Worm (Caenorhabditis elegans) whole organism, L1 larva: ENCODE results near the gene C18D11.7.

ENCODE experiments used
- alr-1 ChIP-seq: fragments of 200-800 bp; sonication (Bioruptor generic); optimal IDR thresholded peaks from 2 replicates; lab custom pipeline; 2018; ENCODE audit warnings: borderline replicate concordance, mild to moderate bottlenecking, missing genetic modification characterization, missing compliant biosample characterization
- aly-2 ChIP-seq: fragments of 150-350 bp; optimal IDR thresholded peaks from 2 replicates; lab custom pipeline; 2014; ENCODE audit warnings: missing biosample characterization, missing genetic modification characterization
- hlh-4 ChIP-seq: sonication (generic microtip); optimal IDR thresholded peaks from 2 replicates; lab custom pipeline; 2016; ENCODE audit warnings: mild to moderate bottlenecking, missing genetic modification characterization, missing compliant biosample characterization
- jun-1 ChIP-seq: fragments of 150-350 bp; optimal IDR thresholded peaks from 2 replicates; lab custom pipeline; 2014; ENCODE audit warnings: missing biosample characterization, missing genetic modification reagents, missing genetic modification characterization
- lin-13 ChIP-seq: fragments of 150-350 bp; optimal IDR thresholded peaks from 2 replicates; lab custom pipeline; 2014; ENCODE audit warnings: missing biosample characterization, missing genetic modification reagents, missing genetic modification characterization
- lin-39 ChIP-seq: fragments of 150-350 bp; optimal IDR thresholded peaks from 2 replicates; lab custom pipeline; 2014; ENCODE audit warnings: missing biosample characterization, missing genetic modification reagents, missing genetic modification characterization
- nhr-11 ChIP-seq: fragments of 150-350 bp; optimal IDR thresholded peaks from 2 replicates; lab custom pipeline; 2014; ENCODE audit warnings: missing biosample characterization, missing genetic modification characterization
- nhr-76 ChIP-seq: sonication (generic microtip); optimal IDR thresholded peaks from 2 replicates; lab custom pipeline; 2017; ENCODE audit warnings: missing biosample characterization, missing genetic modification characterization

DNA sequence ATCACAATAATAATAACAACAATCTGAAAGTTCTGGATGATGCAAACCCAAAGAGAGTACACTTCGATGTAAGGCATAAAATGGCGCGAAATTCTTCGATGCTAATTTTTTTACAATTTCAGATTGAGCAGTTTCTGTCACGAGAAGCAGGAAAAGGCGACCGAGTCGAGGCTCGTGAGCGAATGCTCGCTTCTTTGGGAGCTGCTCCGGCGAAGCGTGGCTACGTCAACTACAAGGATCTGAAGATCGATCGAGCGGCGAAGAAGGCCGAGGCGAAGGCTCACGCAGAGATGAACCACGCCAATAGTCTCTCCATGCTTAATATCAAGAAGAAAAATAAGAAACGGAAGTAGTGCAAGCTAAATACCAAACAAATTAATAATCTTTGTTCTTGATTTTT is 17.5 kb upstream of the C18D11.7 start:
- TF ChIP-seq lin-13 (GFP tag; lab: Kevin White, UChicago) = no peak
- no peak for TF ChIP-seq nhr-76
- TF ChIP-seq nhr-11 (tag; lab: Kevin White, UChicago) = no peak
- no peak for TF ChIP-seq hlh-4
- no peak for TF ChIP-seq jun-1
- TF ChIP-seq aly-2 (tag; lab: Kevin White, UChicago) = no peak
- TF ChIP-seq alr-1 (tag; lab: Kevin White, UChicago) = no peak
- TF ChIP-seq lin-39 = no peak
